Worm (Caenorhabditis elegans): ENCODE measurements around the gene Y94H6A.3.
A peak's percentile ranks its signal among the peaks of the same experiment; 100 is the strongest.

- TF ChIP-seq sea-2 (GFP tag; optimal IDR thresholded peaks at IDR 0.05) (no peak), lin-39 (tag; optimal IDR thresholded peaks at IDR 0.05) (peak; percentile 68), zag-1 (tag; optimal IDR thresholded peaks at IDR 0.05) (no peak), nfya-1 (tag; optimal IDR thresholded peaks at IDR 0.05; ENCODE audit: insufficient read depth) (peak; percentile 92), pqm-1 (tag; optimal IDR thresholded peaks at IDR 0.05) (peak; percentile 20), unc-62 (GFP tag; optimal IDR thresholded peaks at IDR 0.05) (no peak), egl-27 (tag; optimal IDR thresholded peaks at IDR 0.05) (no peak), nhr-25 (tag; optimal IDR thresholded peaks at IDR 0.05) (peak; percentile 76), unc-39 (tag; optimal IDR thresholded peaks at IDR 0.05) (no peak), lin-15B (tag; optimal IDR thresholded peaks at IDR 0.05) (peak; percentile 97), snpc-4 (tag; optimal IDR thresholded peaks at IDR 0.05) (peak; percentile 61), nhr-67 (tag; optimal IDR thresholded peaks at IDR 0.05) (no peak), nhr-11 (tag; optimal IDR thresholded peaks at IDR 0.05) (peak; percentile 47), aly-2 (tag; optimal IDR thresholded peaks at IDR 0.05) (no peak)
Observed at ce11 chrIV:2676281-2676680, at the start of gene Y94H6A.3.

Measured in whole organism, L3 larva.